Fruit fly (Drosophila melanogaster): Measurements from ENCODE around the gene CG9801.

DNA sequence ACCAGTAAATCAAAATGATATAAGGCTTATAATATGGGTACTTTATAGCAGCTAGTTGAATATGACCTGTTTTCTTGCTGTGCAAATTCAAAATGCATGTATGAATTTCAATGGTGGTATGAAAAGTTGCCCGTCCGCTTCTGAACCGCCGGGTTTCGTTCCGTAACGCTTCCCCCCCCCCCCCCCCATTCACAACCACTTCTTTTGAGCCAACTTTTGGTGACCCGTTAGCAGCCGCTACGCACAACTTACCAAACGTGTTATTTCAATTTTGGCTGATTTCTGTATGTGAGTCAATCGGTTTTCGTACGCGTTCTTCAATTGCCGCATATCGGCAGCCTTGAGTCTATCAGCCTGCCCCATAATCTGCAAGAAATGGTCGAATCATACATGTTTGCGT lies 46.3 kb upstream of the CG9801 start:
- TF ChIP-seq CG8478 (optimal IDR thresholded peaks at IDR 0.05) (no peak), psq (optimal IDR thresholded peaks at IDR 0.05) (no peak)

All from whole organism.